Fruit fly (Drosophila melanogaster): ENCODE results near the gene Usp32.

Usp32 gene

dm6 chr3L:19895556-19895995 lies 24.6 kb downstream of the Usp32 start (continued):
- TF ChIP-seq CG34376 (GFP tag; optimal IDR thresholded peaks at IDR 0.05) (peak; percentile 63), CG3847 (GFP tag; IDR thresholded peaks at IDR 0.05) (0 out of 2 replicates have a peak, but pooled peaks have one; percentile 7), ATbp (GFP tag; optimal IDR thresholded peaks at IDR 0.05) (no peak), insv (GFP tag; optimal IDR thresholded peaks at IDR 0.05) (peak in 1 of 2 experiments; percentile 5), ara (GFP tag; IDR thresholded peaks at IDR 0.05) (0 out of 2 replicates have a peak, but pooled peaks have one; percentile 35), mirr (GFP tag; optimal IDR thresholded peaks at IDR 0.05) (no peak), CG17328 (GFP tag; IDR thresholded peaks at IDR 0.05) (no peak), Hr3 (GFP tag; optimal IDR thresholded peaks at IDR 0.05) (no peak), CoRest (tag; optimal IDR thresholded peaks at IDR 0.05) (no peak), B-H2 (GFP tag; optimal IDR thresholded peaks at IDR 0.05) (no peak)

dm6 chr3L:19896280-19896891 lies 25.4 kb downstream of the Usp32 start:
- peak; percentile 25; the same call in 1 of the 2 replicates for TF ChIP-seq chm (GFP tag; IDR thresholded peaks at IDR 0.05)
- no peak for TF ChIP-seq CG9609 (GFP tag; optimal IDR thresholded peaks at IDR 0.05)
- TF ChIP-seq CG6854 (GFP tag; optimal IDR thresholded peaks at IDR 0.05) = no peak
- peak; percentile 82; the same call in 2 of the 4 replicates for TF ChIP-seq chinmo (GFP tag; IDR thresholded peaks at IDR 0.05; ENCODE audit: partially characterized antibody)
- no peak for TF ChIP-seq ase (GFP tag; IDR thresholded peaks at IDR 0.05)
- 0 out of 2 replicates have a peak, but pooled peaks have one; percentile 4 for TF ChIP-seq slbo (GFP tag; IDR thresholded peaks at IDR 0.05)
- TF ChIP-seq stwl (tag; optimal IDR thresholded peaks at IDR 0.05) = peak; percentile 7
- TF ChIP-seq ken (GFP tag; IDR thresholded peaks at IDR 0.05) = no peak
- peak; percentile 20 for TF ChIP-seq mirr (GFP tag; optimal IDR thresholded peaks at IDR 0.05)
- TF ChIP-seq sens-2 (GFP tag; IDR thresholded peaks at IDR 0.05) = no peak
- no peak for TF ChIP-seq ftz-f1 (GFP tag; optimal IDR thresholded peaks at IDR 0.05)
- TF ChIP-seq en (GFP tag; optimal IDR thresholded peaks at IDR 0.05) = no peak
- peak; percentile 45 for TF ChIP-seq pros (GFP tag; optimal IDR thresholded peaks at IDR 0.05)
- TF ChIP-seq Trl (optimal IDR thresholded peaks at IDR 0.05) = peak; percentile 84 to 92
- TF ChIP-seq Trl (GFP tag; optimal IDR thresholded peaks at IDR 0.05) = no peak
- no peak for TF ChIP-seq CG2875 (GFP tag; optimal IDR thresholded peaks at IDR 0.05)
- peak; percentile 49 for TF ChIP-seq yki (optimal IDR thresholded peaks at IDR 0.05)
- TF ChIP-seq CG13775 (GFP tag; optimal IDR thresholded peaks at IDR 0.05) = no peak
- peak; percentile 5; the same call in 1 of the 2 replicates for TF ChIP-seq CG10321 (GFP tag; IDR thresholded peaks at IDR 0.05)
- TF ChIP-seq kni (GFP tag; optimal IDR thresholded peaks at IDR 0.05) = peak; percentile 39
- peak; percentile 49 for TF ChIP-seq nom (GFP tag; optimal IDR thresholded peaks at IDR 0.05)
- no peak for TF ChIP-seq zen (tag; optimal IDR thresholded peaks at IDR 0.05)
- TF ChIP-seq slou (GFP tag; optimal IDR thresholded peaks at IDR 0.05) = no peak
- no peak for TF ChIP-seq gt (GFP tag; IDR thresholded peaks at IDR 0.05)
- no peak for TF ChIP-seq CG13624 (GFP tag; optimal IDR thresholded peaks at IDR 0.05)
- peak; percentile 5 for TF ChIP-seq HLHmδ (GFP tag; optimal IDR thresholded peaks at IDR 0.05)
- peak; percentile 59 for TF ChIP-seq Blimp-1 (GFP tag; optimal IDR thresholded peaks at IDR 0.05)
- TF ChIP-seq CG9215 (GFP tag; IDR thresholded peaks at IDR 0.05) = no peak
- no peak for TF ChIP-seq CG16863 (GFP tag; optimal IDR thresholded peaks at IDR 0.05)
- TF ChIP-seq Dek (tag; optimal IDR thresholded peaks at IDR 0.05) = peak; percentile 19
- TF ChIP-seq tx (GFP tag; optimal IDR thresholded peaks at IDR 0.05) = no peak
- TF ChIP-seq Opbp (GFP tag; IDR thresholded peaks at IDR 0.05; ENCODE audit: partially characterized antibody) = no peak
- TF ChIP-seq CG4360 (GFP tag; IDR thresholded peaks at IDR 0.05) = peak; percentile 97
- no peak for TF ChIP-seq zf30C (GFP tag; optimal IDR thresholded peaks at IDR 0.05)
- no peak for TF ChIP-seq pho (GFP tag; optimal IDR thresholded peaks at IDR 0.05)
- TF ChIP-seq CG12219 (GFP tag; optimal IDR thresholded peaks at IDR 0.05) = no peak
- TF ChIP-seq CG14860 (GFP tag; IDR thresholded peaks at IDR 0.05; ENCODE audit: partially characterized antibody) = no peak
- TF ChIP-seq croc (GFP tag; conservative IDR thresholded peaks at IDR 0.05) = no peak
- peak; percentile 39 for TF ChIP-seq fru (optimal IDR thresholded peaks at IDR 0.05)
- no peak for TF ChIP-seq Deaf1 (tag; optimal IDR thresholded peaks at IDR 0.05)
- TF ChIP-seq CG3163 (GFP tag; optimal IDR thresholded peaks at IDR 0.05) = peak; percentile 90

Measured in whole organism, embryonic.